Worm (Caenorhabditis elegans) whole organism, L4 larva: ENCODE measurements around the gene adm-4.

Experiments used
- F10B5.3 ChIP-seq: sonication (generic microtip); optimal IDR thresholded peaks from 2 replicates; lab custom pipeline; 2016; ENCODE audit warnings: mild to moderate bottlenecking, missing genetic modification characterization, missing compliant biosample characterization
- T26A8.4 ChIP-seq: fragments of 200-800 bp; sonication (Bioruptor generic); IDR thresholded peaks from 2 replicates; pipeline ENCODE4 v1.3.6; 2022; ENCODE audit warnings: missing genetic modification characterization, missing compliant biosample characterization
- ceh-44 ChIP-seq: fragments of 200-800 bp; sonication (Bioruptor generic); IDR thresholded peaks from 2 replicates; pipeline ENCODE4 v1.3.6; 2022; ENCODE audit warnings: missing genetic modification reagents, missing genetic modification characterization, missing compliant biosample characterization
- dve-1 ChIP-seq: sonication (generic microtip); optimal IDR thresholded peaks from 2 replicates; lab custom pipeline; 2017; ENCODE audit warnings: antibody characterized with exemption, mild to moderate bottlenecking, missing genetic modification characterization, missing compliant biosample characterization; ENCODE audit not compliant: insufficient read depth
- fkh-10 ChIP-seq: fragments of 150-350 bp; optimal IDR thresholded peaks from 2 replicates; lab custom pipeline; 2014; ENCODE audit warnings: missing biosample characterization, missing genetic modification reagents, missing genetic modification characterization
- lin-1 ChIP-seq: fragments of 200-800 bp; sonication (Bioruptor generic); IDR thresholded peaks from 2 replicates; pipeline ENCODE4 v1.3.6; 2022; ENCODE audit warnings: missing genetic modification reagents, missing genetic modification characterization, missing compliant biosample characterization
- lin-13 ChIP-seq: fragments of 150-350 bp; optimal IDR thresholded peaks from 2 replicates; lab custom pipeline; 2014; ENCODE audit warnings: missing biosample characterization, missing genetic modification reagents, missing genetic modification characterization
- nhr-11 ChIP-seq: fragments of 150-350 bp; optimal IDR thresholded peaks from 2 replicates; lab custom pipeline; 2014; ENCODE audit warnings: missing biosample characterization, missing genetic modification characterization
- nhr-237 ChIP-seq: sonication (generic microtip); optimal IDR thresholded peaks from 2 replicates; lab custom pipeline; 2017; ENCODE audit warnings: missing biosample characterization, missing genetic modification characterization
- nhr-28 ChIP-seq: fragments of 150-350 bp; optimal IDR thresholded peaks from 2 replicates; lab custom pipeline; 2014; ENCODE audit warnings: missing biosample characterization, missing genetic modification characterization
- pqm-1 ChIP-seq: sonication (generic microtip); optimal IDR thresholded peaks from 2 replicates; lab custom pipeline; 2017; ENCODE audit warnings: missing biosample characterization, missing genetic modification characterization
- zip-11 ChIP-seq: fragments of 200-800 bp; sonication (Bioruptor generic); IDR thresholded peaks from 2 replicates; pipeline ENCODE4 v1.3.6; 2022; ENCODE audit warnings: missing genetic modification characterization, missing compliant biosample characterization

DNA sequence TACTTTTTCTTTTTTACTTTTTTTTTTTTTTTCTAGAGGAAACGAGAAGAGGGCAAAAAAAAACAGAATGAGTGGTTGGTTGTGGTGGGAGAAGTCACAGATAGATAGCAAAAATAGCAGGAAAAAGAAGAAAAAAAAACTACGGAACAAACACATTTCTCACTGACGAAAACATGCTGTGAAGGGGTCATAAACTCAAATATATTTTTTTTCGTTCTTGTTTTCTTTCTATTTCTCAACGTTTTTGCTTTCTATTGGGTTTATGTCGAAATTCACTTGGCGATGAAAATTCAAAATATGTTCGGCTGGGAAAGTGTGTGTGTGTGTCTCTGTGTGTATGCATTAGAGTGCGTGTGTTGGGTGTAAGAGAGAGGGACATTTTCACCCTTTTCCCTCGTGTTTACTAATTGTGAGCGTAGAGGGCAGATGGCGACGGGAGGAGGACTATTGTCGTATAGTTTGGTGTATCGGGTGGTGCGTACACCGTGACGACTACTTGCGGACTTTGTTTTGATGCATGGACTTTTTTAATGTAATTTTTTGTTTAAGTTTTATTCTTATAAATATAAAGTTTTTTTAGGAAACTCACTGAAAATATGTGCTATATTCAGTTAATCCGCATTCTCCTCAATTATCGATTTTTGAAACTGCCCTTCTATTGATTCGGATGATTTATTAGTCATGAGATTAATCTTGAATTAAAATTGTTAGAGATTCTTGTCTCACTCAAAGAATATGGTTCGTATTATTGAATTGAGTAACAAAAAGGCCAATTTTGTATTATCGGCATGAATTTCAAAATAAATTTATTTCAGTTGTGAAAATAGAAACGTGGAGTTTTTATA, 11.5 kb upstream of the adm-4 start:
- no peak for TF ChIP-seq nhr-11 (tag; lab: Kevin White, UChicago)
- TF ChIP-seq pqm-1 = no peak
- no peak for TF ChIP-seq fkh-10 (GFP tag; lab: Kevin White, UChicago)
- peak; percentile 35 for TF ChIP-seq nhr-28 (tag; lab: Kevin White, UChicago)
- no peak for TF ChIP-seq ceh-44 (GFP tag; lab: Robert Waterston, UW)
- no peak for TF ChIP-seq zip-11 (GFP tag; lab: Robert Waterston, UW)
- TF ChIP-seq nhr-237 = no peak
- no peak for TF ChIP-seq lin-13 (GFP tag; lab: Kevin White, UChicago)
- no peak for TF ChIP-seq F10B5.3 (tag; lab: Kevin White, UChicago)
- no peak for TF ChIP-seq T26A8.4 (GFP tag; lab: Robert Waterston, UW)
- no peak for TF ChIP-seq lin-1 (GFP tag; lab: Robert Waterston, UW)
- TF ChIP-seq dve-1 = peak; percentile 42
